Worm (Caenorhabditis elegans): ENCODE measurements around the gene mrp-7.

Gene mrp-7

ce11 chrV:19672357-19672756, 2.3 kb upstream of the mrp-7 start:
- TF ChIP-seq lin-35 (GFP tag; optimal IDR thresholded peaks at IDR 0.05) (peak in 1 of 2 experiments; percentile 9), efl-1 (optimal IDR thresholded peaks at IDR 0.05) (no peak), efl-1 (GFP tag; optimal IDR thresholded peaks at IDR 0.05 in 1 of 2) (peak in 1 of 2 experiments; percentile 31), unc-130 (tag; optimal IDR thresholded peaks at IDR 0.05) (no peak), C16A3.4 (tag; optimal IDR thresholded peaks at IDR 0.05) (no peak), skn-1 (tag; optimal IDR thresholded peaks at IDR 0.05) (peak; percentile 72), elt-2 (tag; optimal IDR thresholded peaks at IDR 0.05) (peak; percentile 65), blmp-1 (tag; optimal IDR thresholded peaks at IDR 0.05) (no peak), snpc-4 (tag; optimal IDR thresholded peaks at IDR 0.05) (no peak), ceh-82 (tag; optimal IDR thresholded peaks at IDR 0.05) (no peak), fos-1 (tag; optimal IDR thresholded peaks at IDR 0.05) (no peak), nhr-11 (tag; optimal IDR thresholded peaks at IDR 0.05) (no peak), nhr-47 (tag; optimal IDR thresholded peaks at IDR 0.05) (no peak), pqm-1 (tag; optimal IDR thresholded peaks at IDR 0.05) (no peak), tbx-2 (tag; optimal IDR thresholded peaks at IDR 0.05) (no peak), lsy-2 (tag; optimal IDR thresholded peaks at IDR 0.05) (no peak), unc-30 (tag; optimal IDR thresholded peaks at IDR 0.05) (no peak), irx-1 (tag; optimal IDR thresholded peaks at IDR 0.05) (no peak), ets-5 (GFP tag; IDR thresholded peaks at IDR 0.05) (no peak), dsc-1 (tag; optimal IDR thresholded peaks at IDR 0.05) (no peak), mdl-1 (tag; optimal IDR thresholded peaks at IDR 0.05) (no peak), zag-1 (tag; optimal IDR thresholded peaks at IDR 0.05) (no peak), nhr-90 (tag; optimal IDR thresholded peaks at IDR 0.05; ENCODE audit: poor library complexity) (no peak)

ce11 chrV:19673298-19673903, 1.2 kb upstream of the mrp-7 start:
- no peak for TF ChIP-seq elt-3 (tag; optimal IDR thresholded peaks at IDR 0.05)
- peak; percentile 70 to 81 for TF ChIP-seq efl-1 (optimal IDR thresholded peaks at IDR 0.05)
- TF ChIP-seq efl-1 (GFP tag; optimal IDR thresholded peaks at IDR 0.05 in 1 of 2) = peak; percentile 73 to 95
- TF ChIP-seq fkh-8 (tag; optimal IDR thresholded peaks at IDR 0.05) = no peak
- TF ChIP-seq F16B12.6 (tag; optimal IDR thresholded peaks at IDR 0.05) = peak; percentile 64
- TF ChIP-seq pqm-1 (tag; optimal IDR thresholded peaks at IDR 0.05) = no peak
- peak; percentile 12 for TF ChIP-seq elt-2 (tag; optimal IDR thresholded peaks at IDR 0.05)
- no peak for TF ChIP-seq unc-86 (tag; optimal IDR thresholded peaks at IDR 0.05)
- no peak for TF ChIP-seq hlh-17 (GFP tag; optimal IDR thresholded peaks at IDR 0.05; ENCODE audit: borderline replicate concordance)
- peak; percentile 29 to 60 (median 33) for TF ChIP-seq dpl-1 (GFP tag; optimal IDR thresholded peaks at IDR 0.05)
- TF ChIP-seq lin-35 (GFP tag; optimal IDR thresholded peaks at IDR 0.05) = peak in 1 of 2 experiments; percentile 25
- no peak for TF ChIP-seq hlh-4 (tag; optimal IDR thresholded peaks at IDR 0.05)
- TF ChIP-seq tlp-1 (tag; optimal IDR thresholded peaks at IDR 0.05) = no peak
- no peak for TF ChIP-seq tbx-2 (tag; optimal IDR thresholded peaks at IDR 0.05)
- TF ChIP-seq isw-1 (GFP tag; IDR thresholded peaks at IDR 0.05) = no peak

- no peak for TF ChIP-seq lin-15B (tag; optimal IDR thresholded peaks at IDR 0.05)
- TF ChIP-seq unc-130 (tag; optimal IDR thresholded peaks at IDR 0.05) = no peak
- TF ChIP-seq C04F5.9 (tag; optimal IDR thresholded peaks at IDR 0.05) = no peak
- TF ChIP-seq nhr-28 (tag; optimal IDR thresholded peaks at IDR 0.05) = no peak
- TF ChIP-seq pqm-1 (tag; optimal IDR thresholded peaks at IDR 0.05) = no peak
- TF ChIP-seq ceh-90 (tag; optimal IDR thresholded peaks at IDR 0.05) = no peak
- no peak for TF ChIP-seq ama-1 (optimal IDR thresholded peaks at IDR 0.05)
- TF ChIP-seq hlh-4 (tag; optimal IDR thresholded peaks at IDR 0.05) = no peak
- no peak for TF ChIP-seq egl-27 (tag; optimal IDR thresholded peaks at IDR 0.05)
- TF ChIP-seq efl-3 (GFP tag; optimal IDR thresholded peaks at IDR 0.05) = no peak
- no peak for TF ChIP-seq unc-98 (GFP tag; IDR thresholded peaks at IDR 0.05)
- TF ChIP-seq snpc-4 (tag; optimal IDR thresholded peaks at IDR 0.05) = no peak
- TF ChIP-seq zag-1 (tag; optimal IDR thresholded peaks at IDR 0.05) = no peak
- no peak for TF ChIP-seq nhr-47 (tag; optimal IDR thresholded peaks at IDR 0.05)
Measured at ce11 chrV:19691271-19691886, 16.7 kb downstream of the mrp-7 start.
